Worm (Caenorhabditis elegans) whole organism, mixed stage, embryonic: Measurements from ENCODE around the gene C01G6.2.

ENCODE experiments used
- bed-3 ChIP-seq: fragments of 200-800 bp; sonication (Bioruptor generic); optimal IDR thresholded peaks from 3 replicates; lab custom pipeline; 2018; ENCODE audit warnings: mild to moderate bottlenecking, missing genetic modification characterization, moderate library complexity, missing compliant biosample characterization
- blmp-1 ChIP-seq: fragments of 150-350 bp; optimal IDR thresholded peaks from 2 replicates; lab custom pipeline; 2014; ENCODE audit warnings: missing biosample characterization, missing genetic modification characterization
- ceh-39 ChIP-seq: fragments of 150-350 bp; optimal IDR thresholded peaks from 2 replicates; lab custom pipeline; 2014; ENCODE audit warnings: missing biosample characterization, missing genetic modification characterization
- ceh-43 ChIP-seq: fragments of 200-800 bp; sonication (Bioruptor generic); optimal IDR thresholded peaks from 2 replicates; lab custom pipeline; 2018; ENCODE audit warnings: mild to moderate bottlenecking, missing genetic modification characterization, moderate library complexity, missing compliant biosample characterization
- ceh-83 ChIP-seq: fragments of 200-800 bp; sonication (Bioruptor generic); optimal IDR thresholded peaks from 2 replicates; lab custom pipeline; 2018; ENCODE audit warnings: mild to moderate bottlenecking, missing genetic modification characterization, missing compliant biosample characterization
- ces-1 ChIP-seq: fragments of 150-350 bp; optimal IDR thresholded peaks from 2 replicates; lab custom pipeline; 2014; ENCODE audit warnings: missing biosample characterization, missing genetic modification reagents, missing genetic modification characterization
- cnd-1 ChIP-seq: fragments of 200-800 bp; sonication (Bioruptor generic); optimal IDR thresholded peaks from 2 replicates; lab custom pipeline; 2018; ENCODE audit warnings: mild to moderate bottlenecking, missing genetic modification characterization, missing compliant biosample characterization
- elt-1 ChIP-seq: sonication (generic microtip); optimal IDR thresholded peaks from 2 replicates; lab custom pipeline; 2017; ENCODE audit warnings: missing genetic modification characterization, mild to moderate bottlenecking, missing compliant biosample characterization, antibody characterized with exemption, moderate library complexity, borderline replicate concordance; ENCODE audit not compliant: insufficient read depth
- elt-3 ChIP-seq: fragments of 150-350 bp; optimal IDR thresholded peaks from 2 replicates; lab custom pipeline; 2014; ENCODE audit warnings: missing biosample characterization, missing genetic modification characterization
- flh-1 ChIP-seq: fragments of 200-800 bp; sonication (Bioruptor generic); optimal IDR thresholded peaks from 2 replicates; lab custom pipeline; 2018; ENCODE audit warnings: mild to moderate bottlenecking, missing genetic modification characterization, moderate library complexity, missing compliant biosample characterization
- ham-2 ChIP-seq: fragments of 200-800 bp; sonication (Bioruptor generic); optimal IDR thresholded peaks from 2 replicates; lab custom pipeline; 2018; ENCODE audit warnings: mild to moderate bottlenecking, missing genetic modification characterization, missing compliant biosample characterization
- hlh-1 ChIP-seq: fragments of 150-350 bp; optimal IDR thresholded peaks from 2 replicates; lab custom pipeline; 2014; ENCODE audit warnings: missing biosample characterization, missing genetic modification reagents, missing genetic modification characterization
- lin-13 ChIP-seq: fragments of 150-350 bp; optimal IDR thresholded peaks from 2 replicates; lab custom pipeline; 2014; ENCODE audit warnings: missing biosample characterization, missing genetic modification characterization
- lin-32 ChIP-seq: fragments of 200-800 bp; sonication (Bioruptor generic); optimal IDR thresholded peaks from 2 replicates; lab custom pipeline; 2018; ENCODE audit warnings: mild to moderate bottlenecking, missing genetic modification characterization, missing compliant biosample characterization
- lsy-2 ChIP-seq: fragments of 150-350 bp; optimal IDR thresholded peaks from 2 replicates; lab custom pipeline; 2014; ENCODE audit warnings: missing biosample characterization, missing genetic modification characterization
- mab-5 ChIP-seq: fragments of 150-350 bp; optimal IDR thresholded peaks from 2 replicates; lab custom pipeline; 2014; ENCODE audit warnings: missing biosample characterization, missing genetic modification characterization
- mep-1 ChIP-seq: fragments of 150-350 bp; optimal IDR thresholded peaks from 2 replicates; lab custom pipeline; 2017; ENCODE audit warnings: missing biosample characterization, missing genetic modification reagents, missing genetic modification characterization, inconsistent platforms
- mls-2 ChIP-seq: sonication (generic microtip); optimal IDR thresholded peaks from 2 replicates; lab custom pipeline; 2016; ENCODE audit warnings: mild to moderate bottlenecking, missing genetic modification characterization, moderate library complexity, missing compliant biosample characterization
- nhr-12 ChIP-seq: fragments of 150-350 bp; optimal IDR thresholded peaks from 2 replicates; lab custom pipeline; 2014; ENCODE audit warnings: missing biosample characterization, missing genetic modification characterization
- nhr-2 ChIP-seq: fragments of 150-350 bp; optimal IDR thresholded peaks from 2 replicates; lab custom pipeline; 2014; ENCODE audit warnings: missing biosample characterization, missing genetic modification characterization
- nhr-28 ChIP-seq: fragments of 150-350 bp; optimal IDR thresholded peaks from 2 replicates; lab custom pipeline; 2014; ENCODE audit warnings: missing biosample characterization, missing genetic modification characterization
- nhr-76 ChIP-seq: sonication (generic microtip); optimal IDR thresholded peaks from 2 replicates; lab custom pipeline; 2017; ENCODE audit warnings: missing biosample characterization, missing genetic modification characterization
- pha-4 ChIP-seq: fragments of 150-350 bp; optimal IDR thresholded peaks from 2 replicates; lab custom pipeline; 2018; ENCODE audit warnings: missing biosample characterization, missing genetic modification reagents, missing genetic modification characterization
- sem-2 ChIP-seq: fragments of 200-800 bp; sonication (Bioruptor generic); optimal IDR thresholded peaks from 2 replicates; lab custom pipeline; 2018; ENCODE audit warnings: mild to moderate bottlenecking, missing genetic modification characterization, missing compliant biosample characterization
- snpc-4 ChIP-seq: fragments of 150-350 bp; optimal IDR thresholded peaks from 2 replicates; lab custom pipeline; 2014; ENCODE audit warnings: missing biosample characterization, missing genetic modification characterization
- sptf-1 ChIP-seq: sonication (generic microtip); optimal IDR thresholded peaks from 2 replicates; lab custom pipeline; 2017; ENCODE audit warnings: mild to moderate bottlenecking, missing genetic modification characterization, moderate library complexity, missing compliant biosample characterization
- tbx-8 ChIP-seq: fragments of 200-800 bp; sonication (Bioruptor generic); optimal IDR thresholded peaks from 2 replicates; lab custom pipeline; 2018; ENCODE audit warnings: mild to moderate bottlenecking, missing genetic modification characterization, moderate library complexity, missing compliant biosample characterization
- unc-120 ChIP-seq: sonication (generic microtip); optimal IDR thresholded peaks from 2 replicates; lab custom pipeline; 2017; ENCODE audit warnings: missing genetic modification characterization, missing compliant biosample characterization; ENCODE audit not compliant: poor library complexity, severe bottlenecking
- unc-39 ChIP-seq: fragments of 150-350 bp; optimal IDR thresholded peaks from 2 replicates; lab custom pipeline; 2014; ENCODE audit warnings: missing biosample characterization, missing genetic modification characterization
- unc-62 ChIP-seq: fragments of 150-350 bp; optimal IDR thresholded peaks from 2 replicates; lab custom pipeline; 2014; ENCODE audit warnings: missing biosample characterization, missing genetic modification reagents, missing genetic modification characterization
- zip-8 ChIP-seq: fragments of 150-350 bp; optimal IDR thresholded peaks from 2 replicates; lab custom pipeline; 2014; ENCODE audit warnings: missing biosample characterization, missing genetic modification characterization

C01G6.2 gene

ce11 chrII:9262845-9263402, 3.9 kb upstream of the C01G6.2 start (continued):
- no peak for TF ChIP-seq mab-5
- TF ChIP-seq ham-2 (GFP tag; lab: Kevin White, UChicago): no peak
- no peak for TF ChIP-seq blmp-1 (tag; lab: Kevin White, UChicago)
- no peak for TF ChIP-seq unc-39 (tag; lab: Kevin White, UChicago)
- TF ChIP-seq nhr-12 (tag; lab: Kevin White, UChicago): no peak
- TF ChIP-seq, all 35 proteins: peak for 10

DNA sequence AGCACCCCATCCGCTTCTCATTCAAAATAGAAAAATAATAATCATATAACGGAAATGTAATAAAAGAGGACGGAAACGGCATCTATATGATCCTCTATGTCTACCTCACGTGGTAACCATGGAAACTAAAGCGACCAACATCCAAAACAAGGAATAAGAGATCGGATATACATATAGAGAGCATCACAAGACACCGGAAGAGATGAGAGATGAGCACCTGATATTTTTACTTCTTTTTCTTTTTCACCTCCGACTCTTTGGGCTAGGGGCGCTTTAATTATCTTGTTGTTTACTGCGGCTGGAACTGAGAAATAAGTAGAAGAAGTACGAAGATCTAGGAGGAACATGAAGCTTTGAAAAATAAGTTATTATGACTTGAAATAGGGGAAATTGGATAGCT, 3.1 kb upstream of the C01G6.2 start:
- TF ChIP-seq mls-2 (tag; lab: Kevin White, UChicago) (no peak), unc-39 (tag; lab: Kevin White, UChicago) (no peak), ceh-43 (GFP tag; lab: Kevin White, UChicago) (no peak), lin-13 (no peak), nhr-12 (tag; lab: Kevin White, UChicago) (no peak), unc-120 (peak; percentile 24), ham-2 (GFP tag; lab: Kevin White, UChicago) (no peak), bed-3 (GFP tag; lab: Kevin White, UChicago) (no peak), sem-2 (GFP tag; lab: Kevin White, UChicago) (no peak), nhr-28 (tag; lab: Kevin White, UChicago) (no peak), nhr-76 (no peak), ceh-39 (tag; lab: Kevin White, UChicago) (no peak), zip-8 (tag; lab: Kevin White, UChicago) (no peak), unc-62 (no peak), tbx-8 (no peak), ces-1 (GFP tag; lab: Kevin White, UChicago) (peak; percentile 6), mep-1 (tag; lab: Kevin White, UChicago) (no peak)

DNA sequence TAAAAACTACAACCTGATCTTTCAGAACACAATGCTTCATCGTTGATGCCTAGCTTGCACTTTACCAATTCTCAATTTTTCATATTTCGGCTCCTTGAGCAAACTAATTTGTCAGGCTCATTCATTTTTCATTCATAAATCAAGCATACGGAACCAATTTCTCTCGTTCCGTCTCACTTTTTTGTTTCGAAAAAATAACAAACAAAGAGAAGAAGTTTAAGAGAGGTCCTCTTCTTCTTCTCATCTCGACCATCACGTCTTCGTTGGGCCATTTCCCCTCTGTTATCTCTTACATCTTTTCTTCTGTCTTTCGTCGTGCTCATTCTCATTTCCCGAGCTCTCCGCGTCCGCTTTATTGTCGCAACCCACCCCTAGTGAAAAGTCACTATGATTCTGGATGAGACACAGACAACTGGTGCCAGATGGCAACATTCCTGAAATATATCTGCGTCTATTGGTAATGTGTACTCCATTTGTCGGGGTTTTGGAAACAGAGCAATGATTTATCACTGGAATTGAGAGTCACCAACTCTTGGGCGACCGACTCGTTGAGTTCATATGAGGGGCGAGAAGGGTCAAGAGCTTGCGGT, 2.1 kb upstream of the C01G6.2 start:
- TF ChIP-seq lin-32 (GFP tag; lab: Kevin White, UChicago): peak; percentile 70
- no peak for TF ChIP-seq mep-1 (tag; lab: Kevin White, UChicago)
- TF ChIP-seq sem-2 (GFP tag; lab: Kevin White, UChicago): no peak
- no peak for TF ChIP-seq sptf-1 (tag; lab: Kevin White, UChicago)
- TF ChIP-seq ceh-43 (GFP tag; lab: Kevin White, UChicago): no peak
- TF ChIP-seq ceh-83: no peak
- peak; percentile 16 for TF ChIP-seq ces-1 (GFP tag; lab: Kevin White, UChicago)
- TF ChIP-seq unc-62: peak; percentile 86
- TF ChIP-seq unc-120: peak; percentile 66
- no peak for TF ChIP-seq flh-1 (GFP tag; lab: Kevin White, UChicago)
- no peak for TF ChIP-seq pha-4 (tag; lab: Kevin White, UChicago)
- no peak for TF ChIP-seq nhr-2 (tag; lab: Kevin White, UChicago)
- no peak for TF ChIP-seq lsy-2 (tag; lab: Kevin White, UChicago)
- TF ChIP-seq nhr-76: no peak
- peak; percentile 39 for TF ChIP-seq cnd-1 (tag; lab: Kevin White, UChicago)
- no peak for TF ChIP-seq nhr-12 (tag; lab: Kevin White, UChicago)
- TF ChIP-seq snpc-4: no peak
- no peak for TF ChIP-seq elt-3 (tag; lab: Kevin White, UChicago)
- TF ChIP-seq mab-5: peak; percentile 90
- peak; percentile 79 for TF ChIP-seq hlh-1 (tag; lab: Kevin White, UChicago)
- no peak for TF ChIP-seq nhr-28 (tag; lab: Kevin White, UChicago)
- TF ChIP-seq mls-2 (tag; lab: Kevin White, UChicago): no peak
- TF ChIP-seq bed-3 (GFP tag; lab: Kevin White, UChicago): no peak

ce11 chrII:9265705-9266104, 1.1 kb upstream of the C01G6.2 start:
- TF ChIP-seq ces-1 (GFP tag; lab: Kevin White, UChicago) (peak; percentile 81), nhr-2 (tag; lab: Kevin White, UChicago) (no peak)

ce11 chrII:9266252-9266651, 603 bp upstream of the C01G6.2 start:
- no peak for TF ChIP-seq elt-1
- TF ChIP-seq ham-2 (GFP tag; lab: Kevin White, UChicago): peak; percentile 56
- peak; percentile 23 for TF ChIP-seq mls-2 (tag; lab: Kevin White, UChicago)
- peak; percentile 33 for TF ChIP-seq nhr-2 (tag; lab: Kevin White, UChicago)
